Worm (Caenorhabditis elegans) whole organism, L3 larva: Measurements from ENCODE around the gene F14D2.8.

Experiments
- R02D3.7 ChIP-seq: fragments of 150-350 bp; optimal IDR thresholded peaks from 2 replicates; lab custom pipeline; 2014; ENCODE audit warnings: missing biosample characterization, missing genetic modification characterization
- ZK546.5 ChIP-seq: sonication (generic microtip); optimal IDR thresholded peaks from 2 replicates; lab custom pipeline; 2017; ENCODE audit warnings: missing biosample characterization, missing genetic modification characterization
- elt-3 ChIP-seq, 3 experiments: fragments of 150-350 bp in 1 of 3; sonication (generic microtip) in 2 of 3; optimal IDR thresholded peaks; 2 replicates in 2 of 3; 4 replicates in 1 of 3; lab custom pipeline; 2014 to 2017; ENCODE audit warnings: missing biosample characterization in 3 of 3, missing genetic modification characterization in 3 of 3
- nhr-12 ChIP-seq: fragments of 150-350 bp; optimal IDR thresholded peaks from 2 replicates; lab custom pipeline; 2014; ENCODE audit warnings: missing biosample characterization, missing genetic modification characterization
- tbx-2 ChIP-seq: sonication (generic microtip); optimal IDR thresholded peaks from 2 replicates; lab custom pipeline; 2016; ENCODE audit warnings: mild to moderate bottlenecking, missing genetic modification characterization, missing compliant biosample characterization

DNA sequence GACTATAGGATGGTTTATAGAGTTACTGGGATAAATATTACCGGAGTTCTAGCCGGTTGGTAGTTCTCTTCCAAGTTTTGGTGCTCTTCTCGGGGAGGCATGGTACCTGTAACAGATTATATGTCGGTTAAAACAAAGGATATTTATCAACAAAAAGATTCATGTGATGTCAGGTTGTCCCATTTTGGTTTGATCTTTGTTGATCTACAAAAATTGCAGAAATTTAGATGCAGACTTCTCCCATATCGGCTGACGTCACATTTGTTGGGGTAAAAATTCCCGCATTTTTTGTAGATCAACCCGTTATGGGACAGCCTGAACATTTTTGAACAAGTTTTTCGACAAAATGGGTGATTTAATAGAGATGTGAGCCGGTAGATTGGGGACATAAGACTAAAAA lies 18.4 kb upstream of the F14D2.8 start, which contains the start of gene Y49F6C.7:
- no peak for TF ChIP-seq nhr-12 (tag; lab: Kevin White, UChicago)
- no peak for TF ChIP-seq ZK546.5 (tag; lab: Kevin White, UChicago)
- no peak for TF ChIP-seq elt-3 (tag; optimal IDR thresholded peaks at IDR 0.05; lab: Kevin White, UChicago)
- no peak for TF ChIP-seq R02D3.7 (tag; lab: Kevin White, UChicago)
- no peak for TF ChIP-seq tbx-2
